Fruit fly (Drosophila melanogaster) whole organism, wandering third instar larva: ENCODE data around the gene CG31391.

ENCODE experiments used
- CG9705 ChIP-seq: fragments of 200-800 bp; sonication (Bioruptor generic); optimal IDR thresholded peaks from 2 replicates; lab custom pipeline; 2018; ENCODE audit warnings: missing biosample characterization, mild to moderate bottlenecking, missing genetic modification characterization
- Jra ChIP-seq: sonication (Bioruptor generic); optimal IDR thresholded peaks from 2 replicates; lab custom pipeline; 2016; ENCODE audit warnings: missing biosample characterization, missing genetic modification characterization
- N ChIP-seq: fragments of >200 bp; optimal IDR thresholded peaks from 2 replicates; lab custom pipeline; 2018; ENCODE audit warnings: missing biosample characterization, missing external identifiers, missing genetic modification characterization
- psq ChIP-seq: fragments of 200-800 bp; sonication (Bioruptor generic); optimal IDR thresholded peaks from 3 replicates; lab custom pipeline; 2017; ENCODE audit warnings: missing biosample characterization, mild to moderate bottlenecking, missing genetic modification characterization, moderate library complexity
- usp ChIP-seq: fragments of >200 bp; optimal IDR thresholded peaks from 2 replicates; lab custom pipeline; 2017; ENCODE audit warnings: missing biosample characterization, missing genetic modification characterization

The CG31391 gene

DNA sequence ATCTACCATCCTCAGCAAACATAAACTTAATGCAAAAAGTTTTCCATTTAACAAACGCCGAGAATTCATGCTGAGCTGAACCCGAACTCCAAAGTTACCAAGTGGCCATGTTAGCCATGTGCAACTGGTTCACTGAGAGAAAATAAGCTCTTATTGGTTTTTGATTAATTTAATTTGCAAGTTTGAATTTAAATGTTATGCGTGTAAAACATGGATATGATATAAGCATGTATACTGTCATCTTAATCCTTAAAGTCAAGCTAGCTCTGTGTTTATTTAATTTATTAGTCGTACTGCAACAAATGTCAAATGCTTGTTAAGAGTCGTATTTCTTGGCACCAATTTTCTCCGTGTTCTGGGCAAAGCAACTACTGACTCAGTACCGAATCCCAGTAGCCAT is 50.2 kb downstream of the CG31391 start:
- TF ChIP-seq psq, result no peak
- TF ChIP-seq CG9705 (GFP tag; lab: Kevin White, UChicago), result no peak
- TF ChIP-seq N (GFP tag; lab: Kevin White, UChicago), result no peak
- no peak for TF ChIP-seq usp (GFP tag; lab: Kevin White, UChicago)
- TF ChIP-seq Jra (GFP tag; lab: Kevin White, UChicago), result no peak
